Fruit fly (Drosophila melanogaster) Kc167 (cell line): ENCODE data around the gene wit.

ENCODE experiments used
- insv ChIP-seq: fragments of >200 bp; optimal IDR thresholded peaks from 3 replicates; lab custom pipeline; 2018; ENCODE audit warnings: missing external identifiers
- ttk ChIP-seq: sonication (Bioruptor generic); optimal IDR thresholded peaks from 2 replicates; lab custom pipeline; 2017; ENCODE audit warnings: missing external identifiers

DNA sequence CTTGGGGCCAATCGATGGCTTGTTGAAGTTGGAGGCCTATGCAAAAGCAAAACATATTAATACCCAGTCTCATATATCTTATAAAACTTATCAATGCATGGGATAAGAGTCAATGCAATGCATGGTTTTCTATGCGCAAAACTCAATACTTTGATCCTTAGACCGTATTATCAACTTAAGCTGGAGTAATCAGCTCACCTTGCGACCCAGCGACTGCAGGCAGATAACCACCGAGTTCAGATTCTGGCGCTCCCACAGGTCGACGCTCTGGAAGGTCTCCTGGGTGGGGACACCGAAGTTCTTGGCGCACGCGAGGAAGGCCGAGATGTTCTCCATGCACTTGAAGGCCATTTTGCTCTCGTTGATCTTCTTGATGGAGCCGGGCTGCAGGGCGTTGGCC is 43.6 kb upstream of the wit start:
- TF ChIP-seq insv = no peak
- TF ChIP-seq ttk (lab: Kevin White, UChicago) = no peak
